Fruit fly (Drosophila melanogaster) S2 (cell line): Measurements from ENCODE around the gene CG9928.

Source experiments
- CG8478 ChIP-seq: fragments of >200 bp; optimal IDR thresholded peaks from 2 replicates; lab custom pipeline; 2018
- CTCF ChIP-seq, 2 experiments: fragments of >200 bp; optimal IDR thresholded peaks; 2 replicates each; lab custom pipeline; 2018

- TF ChIP-seq CTCF (optimal IDR thresholded peaks at IDR 0.05; lab: Kevin White, UChicago) (no peak), CG8478 (lab: Kevin White, UChicago) (no peak)
Measured at dm6 chr2L:13116738-13117137, 26.0 kb downstream of the CG9928 start.
